Fruit fly (Drosophila melanogaster) whole organism, embryonic: ENCODE data around the gene CG11342.
A peak's percentile ranks its signal among the peaks of the same experiment; 100 is the strongest.

ENCODE experiments used
- Abd-B ChIP-seq: fragments of 200-800 bp; sonication (Bioruptor generic); optimal IDR thresholded peaks from 2 replicates; lab custom pipeline; 2018; ENCODE audit warnings: missing biosample characterization, mild to moderate bottlenecking, missing genetic modification characterization, moderate library complexity
- CG10654 ChIP-seq: fragments of 200-800 bp; sonication (Bioruptor generic); optimal IDR thresholded peaks from 2 replicates; lab custom pipeline; 2016; ENCODE audit warnings: missing biosample characterization, missing genetic modification characterization
- CG11247 ChIP-seq: fragments of 200-800 bp; sonication (Bioruptor generic); IDR thresholded peaks from 2 replicates; pipeline ENCODE4 v1.3.6; 2022; ENCODE audit warnings: missing biosample characterization, missing genetic modification characterization
- CG11398 ChIP-seq: fragments of 200-800 bp; sonication (Bioruptor generic); optimal IDR thresholded peaks from 2 replicates; lab custom pipeline; 2016; ENCODE audit warnings: missing biosample characterization, missing genetic modification characterization
- CG12942 ChIP-seq: fragments of 200-800 bp; sonication (Bioruptor generic); optimal IDR thresholded peaks from 3 replicates; lab custom pipeline; 2016; ENCODE audit warnings: missing biosample characterization, missing genetic modification characterization
- CG14014 ChIP-seq: fragments of 200-800 bp; sonication (Bioruptor generic); IDR thresholded peaks from 2 replicates; pipeline ENCODE4 v1.3.6; 2022; ENCODE audit warnings: missing biosample characterization, missing genetic modification characterization
- CG15011 ChIP-seq: fragments of 200-800 bp; sonication (Bioruptor generic); optimal IDR thresholded peaks from 3 replicates; lab custom pipeline; 2018; ENCODE audit warnings: missing biosample characterization, mild to moderate bottlenecking, missing genetic modification characterization
- CG1529 ChIP-seq: fragments of 200-800 bp; sonication (Bioruptor generic); optimal IDR thresholded peaks from 3 replicates; lab custom pipeline; 2018; ENCODE audit warnings: missing biosample characterization, missing genetic modification characterization
- CG16815 ChIP-seq: fragments of 200-800 bp; sonication (Bioruptor generic); optimal IDR thresholded peaks from 3 replicates; lab custom pipeline; 2017; ENCODE audit warnings: missing biosample characterization, mild to moderate bottlenecking, missing genetic modification characterization
- CG30020 ChIP-seq: fragments of 200-800 bp; optimal IDR thresholded peaks from 2 replicates; lab custom pipeline; 2019; ENCODE audit warnings: missing biosample characterization, mild to moderate bottlenecking, missing genetic modification characterization, moderate library complexity
- CG34224 ChIP-seq: fragments of 200-800 bp; sonication (Bioruptor generic); IDR thresholded peaks from 3 replicates; pipeline ENCODE4 v1.3.6; 2022; ENCODE audit warnings: missing biosample characterization, missing genetic modification characterization; ENCODE audit not compliant: partially characterized antibody
- CG4730 ChIP-seq: fragments of 200-800 bp; sonication (Bioruptor generic); IDR thresholded peaks from 2 replicates; pipeline ENCODE4 v1.3.6; 2022; ENCODE audit warnings: missing biosample characterization, missing genetic modification characterization
- CG4820 ChIP-seq: fragments of 200-800 bp; sonication (Bioruptor generic); optimal IDR thresholded peaks from 3 replicates; lab custom pipeline; 2016; ENCODE audit warnings: missing biosample characterization, missing genetic modification characterization
- CG5245 ChIP-seq: fragments of 200-800 bp; sonication (Bioruptor generic); optimal IDR thresholded peaks from 3 replicates; lab custom pipeline; 2016; ENCODE audit warnings: missing biosample characterization, missing genetic modification characterization
- CG5953 ChIP-seq: fragments of 200-800 bp; sonication (Bioruptor generic); IDR thresholded peaks from 2 replicates; pipeline ENCODE4 v1.3.6; 2022; ENCODE audit warnings: missing biosample characterization, missing genetic modification characterization
- CG7556 ChIP-seq: fragments of 200-800 bp; sonication (Bioruptor generic); optimal IDR thresholded peaks from 2 replicates; lab custom pipeline; 2017; ENCODE audit warnings: missing biosample characterization, mild to moderate bottlenecking, missing genetic modification characterization
- CG7987 ChIP-seq: fragments of 200-800 bp; sonication (Bioruptor generic); optimal IDR thresholded peaks from 2 replicates; lab custom pipeline; 2018; ENCODE audit warnings: missing biosample characterization, mild to moderate bottlenecking, missing genetic modification characterization, moderate library complexity
- CG8478 ChIP-seq: fragments of >200 bp; optimal IDR thresholded peaks from 2 replicates; lab custom pipeline; 2018
- Dfd ChIP-seq, 2 experiments: fragments of >200 bp; optimal IDR thresholded peaks; 2 replicates each; lab custom pipeline; 2017; ENCODE audit warnings: missing biosample characterization in 2 of 2, missing genetic modification characterization in 2 of 2
- Dref ChIP-seq: fragments of 200-800 bp; sonication (Bioruptor generic); IDR thresholded peaks from 2 replicates; pipeline ENCODE4 v1.3.6; 2022; ENCODE audit warnings: missing biosample characterization, missing genetic modification characterization
- Eip74EF ChIP-seq, 2 experiments: fragments of 200-800 bp in 1 of 2; fragments of >200 bp in 1 of 2; sonication (Bioruptor generic) in 1 of 2; optimal IDR thresholded peaks; 2 replicates each; lab custom pipeline; 2017 to 2019; ENCODE audit warnings: missing biosample characterization in 2 of 2, missing genetic modification characterization in 2 of 2, mild to moderate bottlenecking in 1 of 2, moderate library complexity in 1 of 2
- Fer3 ChIP-seq: fragments of 200-800 bp; sonication (Bioruptor generic); optimal IDR thresholded peaks from 2 replicates; lab custom pipeline; 2018; ENCODE audit warnings: missing biosample characterization, mild to moderate bottlenecking, missing genetic modification characterization, moderate library complexity
- Hmx ChIP-seq: fragments of 200-800 bp; sonication (Bioruptor generic); optimal IDR thresholded peaks from 2 replicates; lab custom pipeline; 2016; ENCODE audit warnings: missing biosample characterization, missing genetic modification characterization
- MESR4 ChIP-seq: fragments of 200-800 bp; sonication (Bioruptor generic); optimal IDR thresholded peaks from 2 replicates; lab custom pipeline; 2018; ENCODE audit warnings: missing biosample characterization, mild to moderate bottlenecking, missing genetic modification characterization, moderate library complexity
- Myb ChIP-seq: fragments of 200-800 bp; sonication (Bioruptor generic); optimal IDR thresholded peaks from 2 replicates; lab custom pipeline; 2016; ENCODE audit warnings: missing biosample characterization, missing genetic modification characterization
- Pdp1 ChIP-seq, 2 experiments: fragments of 200-800 bp; sonication (Bioruptor generic); optimal IDR thresholded peaks; 3 replicates each; lab custom pipeline; 2016; ENCODE audit warnings: missing biosample characterization in 2 of 2, missing genetic modification characterization in 2 of 2, mild to moderate bottlenecking in 1 of 2, moderate library complexity in 1 of 2
- Sry-δ ChIP-seq: fragments of 200-800 bp; sonication (Bioruptor generic); optimal IDR thresholded peaks from 2 replicates; lab custom pipeline; 2016; ENCODE audit warnings: missing biosample characterization, missing genetic modification characterization
- TFAM ChIP-seq: fragments of 200-800 bp; sonication (Bioruptor generic); optimal IDR thresholded peaks from 2 replicates; lab custom pipeline; 2017; ENCODE audit warnings: missing biosample characterization, missing genetic modification characterization, inconsistent platforms
- Vsx1 ChIP-seq: fragments of 200-800 bp; sonication (Bioruptor generic); optimal IDR thresholded peaks from 2 replicates; lab custom pipeline; 2017; ENCODE audit warnings: missing biosample characterization, mild to moderate bottlenecking, missing genetic modification characterization, missing genetic modification reagents
- Xbp1 ChIP-seq: fragments of 200-800 bp; sonication (Bioruptor generic); optimal IDR thresholded peaks from 3 replicates; lab custom pipeline; 2016; ENCODE audit warnings: missing biosample characterization, mild to moderate bottlenecking, missing genetic modification characterization
- YL-1 ChIP-seq: fragments of 200-800 bp; sonication (Bioruptor generic); optimal IDR thresholded peaks from 3 replicates; lab custom pipeline; 2017; ENCODE audit warnings: missing biosample characterization, mild to moderate bottlenecking, missing genetic modification characterization
- aop ChIP-seq: fragments of 200-800 bp; sonication (Bioruptor generic); IDR thresholded peaks from 2 replicates; pipeline ENCODE4 v1.3.6; 2022; ENCODE audit warnings: missing biosample characterization, missing genetic modification characterization
- cwo ChIP-seq: fragments of 200-800 bp; sonication (Bioruptor generic); optimal IDR thresholded peaks from 3 replicates; lab custom pipeline; 2017; ENCODE audit warnings: missing biosample characterization, missing genetic modification characterization, mild to moderate bottlenecking, moderate library complexity, missing genetic modification reagents
- dan ChIP-seq: fragments of 200-800 bp; sonication (Bioruptor generic); IDR thresholded peaks from 2 replicates; pipeline ENCODE4 v1.3.6; 2022; ENCODE audit warnings: missing biosample characterization, missing genetic modification characterization
- dimm ChIP-seq: fragments of 200-800 bp; sonication (Bioruptor generic); IDR thresholded peaks from 2 replicates; pipeline ENCODE4 v1.3.6; 2022; ENCODE audit warnings: missing biosample characterization, missing genetic modification characterization
- dpn ChIP-seq, 2 experiments: fragments of 200-800 bp; sonication (Bioruptor generic); optimal IDR thresholded peaks; 3 replicates each; lab custom pipeline; 2016; ENCODE audit warnings: missing biosample characterization in 2 of 2, missing genetic modification characterization in 2 of 2
- esg ChIP-seq: fragments of 200-800 bp; sonication (Bioruptor generic); conservative IDR thresholded peaks from 2 replicates; pipeline ENCODE4 v1.3.6; 2022; ENCODE audit warnings: missing biosample characterization, missing genetic modification characterization
- hb ChIP-seq: fragments of 200-800 bp; sonication (Bioruptor generic); IDR thresholded peaks from 3 replicates; pipeline ENCODE4 v1.3.6; 2022; ENCODE audit warnings: missing biosample characterization, missing genetic modification characterization; ENCODE audit not compliant: partially characterized antibody
- hth ChIP-seq: fragments of >200 bp; optimal IDR thresholded peaks from 2 replicates; lab custom pipeline; 2017; ENCODE audit warnings: inconsistent platforms
- knrl ChIP-seq: fragments of 200-800 bp; sonication (Bioruptor generic); IDR thresholded peaks from 3 replicates; pipeline ENCODE4 v1.3.6; 2022; ENCODE audit warnings: missing biosample characterization, missing genetic modification characterization; ENCODE audit not compliant: partially characterized antibody
- nom ChIP-seq: fragments of 200-800 bp; sonication (Bioruptor generic); optimal IDR thresholded peaks from 2 replicates; lab custom pipeline; 2017; ENCODE audit warnings: missing biosample characterization, missing genetic modification characterization, mild to moderate bottlenecking, moderate library complexity, missing genetic modification reagents
- prd ChIP-seq, 3 experiments: fragments of >200 bp in 2 of 3; fragments of 200-800 bp in 1 of 3; sonication (Bioruptor generic) in 1 of 3; optimal IDR thresholded peaks in 2 of 3; IDR thresholded peaks in 1 of 3; 2 replicates in 2 of 3; 3 replicates in 1 of 3; pipeline versions ENCODE4 v1.3.6 to Lab custom; 2017 to 2022; ENCODE audit warnings: missing biosample characterization in 1 of 3, missing genetic modification characterization in 1 of 3
- sd ChIP-seq: fragments of 200-800 bp; sonication (Bioruptor generic); optimal IDR thresholded peaks from 3 replicates; lab custom pipeline; 2018; ENCODE audit warnings: missing biosample characterization, mild to moderate bottlenecking, missing genetic modification characterization, moderate library complexity
- sens ChIP-seq: fragments of 200-800 bp; sonication (Bioruptor generic); peaks from one replicate; lab custom pipeline; 2016; ENCODE audit warnings: missing biosample characterization, missing genetic modification characterization
- sqz ChIP-seq: fragments of 200-800 bp; sonication (Bioruptor generic); optimal IDR thresholded peaks from 3 replicates; lab custom pipeline; 2018; ENCODE audit warnings: missing biosample characterization, mild to moderate bottlenecking, missing genetic modification characterization
- stwl ChIP-seq: fragments of 200-800 bp; sonication (Bioruptor generic); optimal IDR thresholded peaks from 3 replicates; lab custom pipeline; 2018; ENCODE audit warnings: missing biosample characterization, mild to moderate bottlenecking, missing genetic modification characterization, moderate library complexity
- tll ChIP-seq, 2 experiments: fragments of 200-800 bp in 1 of 2; fragments of >200 bp in 1 of 2; sonication (Bioruptor generic) in 1 of 2; optimal IDR thresholded peaks; 2 replicates each; lab custom pipeline; 2017 to 2019; ENCODE audit warnings: missing biosample characterization in 2 of 2, missing genetic modification characterization in 2 of 2, mild to moderate bottlenecking in 1 of 2, moderate library complexity in 1 of 2
- tna ChIP-seq: fragments of 200-800 bp; sonication (Bioruptor generic); IDR thresholded peaks from 2 replicates; pipeline ENCODE4 v1.3.6; 2022; ENCODE audit warnings: missing biosample characterization, missing genetic modification characterization; ENCODE audit not compliant: partially characterized antibody
- trem ChIP-seq: fragments of 200-800 bp; optimal IDR thresholded peaks from 3 replicates; lab custom pipeline; 2019; ENCODE audit warnings: missing biosample characterization, mild to moderate bottlenecking, missing genetic modification characterization, moderate library complexity
- unc-4 ChIP-seq: fragments of 200-800 bp; sonication (Bioruptor generic); IDR thresholded peaks from 2 replicates; pipeline ENCODE4 v1.3.6; 2022; ENCODE audit warnings: missing biosample characterization, missing genetic modification characterization; ENCODE audit not compliant: partially characterized antibody

Gene CG11342

dm6 chr3L:4367339-4367738 is at the start of gene CG11342 (continued):
- TF ChIP-seq Pdp1 (GFP tag; optimal IDR thresholded peaks at IDR 0.05; lab: Kevin White, UChicago): peak in 1 of 2 experiments; percentile 3
- TF ChIP-seq Myb: no peak
- no peak for TF ChIP-seq CG14014
- TF ChIP-seq tll (GFP tag; optimal IDR thresholded peaks at IDR 0.05; lab: Kevin White, UChicago): no peak
- TF ChIP-seq CG4730 (GFP tag; lab: Robert Waterston, UW): no peak
- TF ChIP-seq esg (GFP tag; lab: Robert Waterston, UW): no peak
- no peak for TF ChIP-seq CG30020 (tag; lab: Kevin White, UChicago)
- peak; percentile 24 for TF ChIP-seq MESR4 (GFP tag; lab: Kevin White, UChicago)
- TF ChIP-seq sd (tag; lab: Kevin White, UChicago): no peak
- TF ChIP-seq nom (GFP tag; lab: Kevin White, UChicago): no peak
- TF ChIP-seq Vsx1 (GFP tag; lab: Kevin White, UChicago): no peak
- TF ChIP-seq Xbp1 (GFP tag; lab: Kevin White, UChicago): no peak
- no peak for TF ChIP-seq dimm (GFP tag; lab: Robert Waterston, UW)
- peak; percentile 89 for TF ChIP-seq unc-4 (GFP tag; lab: Robert Waterston, UW)
- TF ChIP-seq Dfd (GFP tag; optimal IDR thresholded peaks at IDR 0.05; lab: Kevin White, UChicago): no peak
- TF ChIP-seq CG4820 (GFP tag; lab: Kevin White, UChicago): no peak
- TF ChIP-seq sqz (GFP tag; lab: Kevin White, UChicago): no peak
- TF ChIP-seq Fer3 (tag; lab: Kevin White, UChicago): no peak
- TF ChIP-seq CG10654: no peak
- no peak for TF ChIP-seq prd (optimal IDR thresholded peaks at IDR 0.05; lab: Kevin White, UChicago)
- TF ChIP-seq prd (GFP tag; IDR thresholded peaks at IDR 0.05; lab: Robert Waterston, UW): no peak
- TF ChIP-seq CG12942 (GFP tag; lab: Kevin White, UChicago): no peak
- no peak for TF ChIP-seq CG11247 (GFP tag; lab: Robert Waterston, UW)
- TF ChIP-seq TFAM (GFP tag; lab: Kevin White, UChicago): no peak
- no peak for TF ChIP-seq hb
- no peak for TF ChIP-seq CG8478 (lab: Kevin White, UChicago)
- TF ChIP-seq CG15011 (GFP tag; lab: Kevin White, UChicago): no peak
- peak; percentile 99 for TF ChIP-seq stwl (tag; lab: Kevin White, UChicago)
- no peak for TF ChIP-seq dpn (GFP tag; optimal IDR thresholded peaks at IDR 0.05; lab: Kevin White, UChicago)
- no peak for TF ChIP-seq Hmx (GFP tag; lab: Kevin White, UChicago)
- no peak for TF ChIP-seq Abd-B (GFP tag; lab: Kevin White, UChicago)
- peak; percentile 31; the same call in 1 of the 2 replicates for TF ChIP-seq tna
- TF ChIP-seq aop: no peak
- TF ChIP-seq CG11398: no peak
- TF ChIP-seq CG1529 (GFP tag; lab: Kevin White, UChicago): no peak
- no peak for TF ChIP-seq CG5245
- TF ChIP-seq CG7987: no peak
- no peak for TF ChIP-seq CG5953 (GFP tag; lab: Robert Waterston, UW)
- TF ChIP-seq CG16815 (GFP tag; lab: Kevin White, UChicago): no peak
- no peak for TF ChIP-seq CG7556 (GFP tag; lab: Kevin White, UChicago)
- TF ChIP-seq CG34224 (GFP tag; lab: Robert Waterston, UW): peak; percentile 88
- no peak for TF ChIP-seq hth (lab: Kevin White, UChicago)
- TF ChIP-seq Dref (GFP tag; lab: Robert Waterston, UW): no peak
- no peak for TF ChIP-seq dan (GFP tag; lab: Robert Waterston, UW)
- TF ChIP-seq knrl (GFP tag; lab: Robert Waterston, UW): peak; percentile 80
- peak; percentile 85 for TF ChIP-seq Sry-δ (GFP tag; lab: Kevin White, UChicago)
- no peak for TF ChIP-seq cwo (GFP tag; lab: Kevin White, UChicago)
- TF ChIP-seq YL-1 (GFP tag; lab: Kevin White, UChicago): no peak
- TF ChIP-seq Eip74EF (GFP tag; optimal IDR thresholded peaks at IDR 0.05; lab: Kevin White, UChicago): no peak
- peak; percentile 42 for TF ChIP-seq sens
- TF ChIP-seq trem: peak; percentile 47
